Worm (Caenorhabditis elegans): ENCODE measurements around the gene tbc-13.

Gene tbc-13

DNA sequence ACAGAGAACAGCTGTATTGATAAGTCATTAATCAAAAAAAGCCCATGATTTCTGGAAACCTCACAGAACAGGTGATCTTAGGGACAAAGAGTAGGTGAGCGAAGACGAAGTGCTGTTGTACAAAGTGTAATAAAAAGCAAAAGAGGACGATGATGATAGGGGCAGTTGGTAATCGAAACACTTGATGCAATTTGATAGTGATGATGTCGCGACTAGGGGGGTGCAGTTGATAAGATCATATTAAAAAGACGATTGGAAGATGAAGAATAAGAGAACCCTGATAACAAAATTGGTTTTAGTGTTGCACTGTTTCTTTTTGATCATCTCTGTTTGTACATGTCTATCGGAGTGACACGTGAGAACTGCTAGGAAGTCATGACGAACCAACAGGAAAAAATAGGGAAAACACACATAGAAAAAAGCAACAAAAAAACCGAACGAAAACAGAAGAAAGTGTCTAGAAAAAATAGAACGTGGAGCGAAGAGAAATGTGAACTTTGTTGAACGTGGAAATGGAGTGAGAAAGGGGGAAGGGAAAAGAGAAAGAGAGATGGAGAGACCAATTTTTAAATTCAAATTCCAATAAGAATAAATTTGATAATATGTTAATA, 24.6 kb downstream of the tbc-13 start:
- TF ChIP-seq ceh-16 (tag; optimal IDR thresholded peaks at IDR 0.05): no peak
- TF ChIP-seq ama-1 (optimal IDR thresholded peaks at IDR 0.05): peak; percentile 15
- TF ChIP-seq nhr-28 (tag; optimal IDR thresholded peaks at IDR 0.05): no peak
- peak; percentile 72 for TF ChIP-seq nhr-23 (tag; optimal IDR thresholded peaks at IDR 0.05)
- no peak for TF ChIP-seq sea-2 (GFP tag; optimal IDR thresholded peaks at IDR 0.05)
- no peak for TF ChIP-seq R02D3.7 (tag; optimal IDR thresholded peaks at IDR 0.05)
- TF ChIP-seq ztf-11 (tag; optimal IDR thresholded peaks at IDR 0.05): no peak
- peak; percentile 99 for TF ChIP-seq elt-2 (tag; optimal IDR thresholded peaks at IDR 0.05)
- TF ChIP-seq egl-5 (tag; optimal IDR thresholded peaks at IDR 0.05): peak; percentile 88
- peak; percentile 61 for TF ChIP-seq elt-1 (tag; optimal IDR thresholded peaks at IDR 0.05)
- peak; percentile 92 for TF ChIP-seq pqm-1 (tag; optimal IDR thresholded peaks at IDR 0.05)
- TF ChIP-seq nhr-25 (tag; optimal IDR thresholded peaks at IDR 0.05): peak; percentile 50
- peak in 1 of 3 experiments; percentile 44 for TF ChIP-seq elt-3 (tag; optimal IDR thresholded peaks at IDR 0.05)
- TF ChIP-seq nfya-1 (tag; optimal IDR thresholded peaks at IDR 0.05; ENCODE audit: insufficient read depth): peak; percentile 37
- TF ChIP-seq nhr-43 (tag; optimal IDR thresholded peaks at IDR 0.05; ENCODE audit: poor library complexity, severe bottlenecking): peak; percentile 55
- TF ChIP-seq lin-39 (tag; optimal IDR thresholded peaks at IDR 0.05): peak; percentile 21
- peak; percentile 48 for TF ChIP-seq jun-1 (tag; optimal IDR thresholded peaks at IDR 0.05)
- TF ChIP-seq skn-1 (tag; optimal IDR thresholded peaks at IDR 0.05): peak; percentile 26
- TF ChIP-seq pha-4 (tag; optimal IDR thresholded peaks at IDR 0.05): peak; percentile 76
- TF ChIP-seq fkh-2 (tag; optimal IDR thresholded peaks at IDR 0.05): no peak
- peak; percentile 18 for TF ChIP-seq snpc-4 (tag; optimal IDR thresholded peaks at IDR 0.05)

ce11 chrX:12510148-12510785, 25.4 kb downstream of the tbc-13 start:
- TF ChIP-seq nfya-1 (tag; optimal IDR thresholded peaks at IDR 0.05; ENCODE audit: insufficient read depth): peak; percentile 66
- TF ChIP-seq aly-2 (tag; optimal IDR thresholded peaks at IDR 0.05): no peak
- no peak for TF ChIP-seq pha-4 (tag; optimal IDR thresholded peaks at IDR 0.05)
- TF ChIP-seq unc-62 (GFP tag; optimal IDR thresholded peaks at IDR 0.05): peak; percentile 23
- TF ChIP-seq fkh-2 (tag; optimal IDR thresholded peaks at IDR 0.05): no peak
- TF ChIP-seq ZK546.5 (tag; optimal IDR thresholded peaks at IDR 0.05): no peak
- no peak for TF ChIP-seq ztf-11 (tag; optimal IDR thresholded peaks at IDR 0.05)
- no peak for TF ChIP-seq nhr-77 (tag; optimal IDR thresholded peaks at IDR 0.05)
- TF ChIP-seq nhr-76 (tag; optimal IDR thresholded peaks at IDR 0.05): no peak
- peak; percentile 24 for TF ChIP-seq lsy-12 (tag; optimal IDR thresholded peaks at IDR 0.05)
- no peak for TF ChIP-seq nhr-67 (tag; optimal IDR thresholded peaks at IDR 0.05)
- TF ChIP-seq R02D3.7 (tag; optimal IDR thresholded peaks at IDR 0.05): no peak
- TF ChIP-seq sea-2 (GFP tag; optimal IDR thresholded peaks at IDR 0.05): no peak
- TF ChIP-seq nhr-23 (tag; optimal IDR thresholded peaks at IDR 0.05): peak; percentile 59
- no peak for TF ChIP-seq elt-3 (tag; optimal IDR thresholded peaks at IDR 0.05)
- TF ChIP-seq ztf-4 (tag; optimal IDR thresholded peaks at IDR 0.05): peak; percentile 13
- no peak for TF ChIP-seq unc-39 (tag; optimal IDR thresholded peaks at IDR 0.05)
- no peak for TF ChIP-seq elt-2 (tag; optimal IDR thresholded peaks at IDR 0.05)
- TF ChIP-seq daf-12 (tag; optimal IDR thresholded peaks at IDR 0.05): no peak
- TF ChIP-seq egl-5 (tag; optimal IDR thresholded peaks at IDR 0.05): peak; percentile 48
- no peak for TF ChIP-seq ceh-16 (tag; optimal IDR thresholded peaks at IDR 0.05)
- peak; percentile 42 for TF ChIP-seq fkh-10 (GFP tag; optimal IDR thresholded peaks at IDR 0.05)
- TF ChIP-seq hmg-11 (tag; optimal IDR thresholded peaks at IDR 0.05): peak; percentile 69
- no peak for TF ChIP-seq skn-1 (tag; optimal IDR thresholded peaks at IDR 0.05)
- TF ChIP-seq nhr-28 (tag; optimal IDR thresholded peaks at IDR 0.05): no peak
- TF ChIP-seq egl-27 (tag; optimal IDR thresholded peaks at IDR 0.05): no peak
- no peak for TF ChIP-seq lin-15B (tag; optimal IDR thresholded peaks at IDR 0.05)
- TF ChIP-seq tbx-2 (tag; optimal IDR thresholded peaks at IDR 0.05): peak; percentile 45
- TF ChIP-seq ceh-28 (tag; optimal IDR thresholded peaks at IDR 0.05): no peak
- TF ChIP-seq nhr-43 (tag; optimal IDR thresholded peaks at IDR 0.05; ENCODE audit: poor library complexity, severe bottlenecking): peak; percentile 50
- no peak for TF ChIP-seq ama-1 (optimal IDR thresholded peaks at IDR 0.05)
- TF ChIP-seq nhr-237 (tag; optimal IDR thresholded peaks at IDR 0.05): no peak
- peak; percentile 82 for TF ChIP-seq lin-39 (tag; optimal IDR thresholded peaks at IDR 0.05)
- TF ChIP-seq fos-1 (tag; optimal IDR thresholded peaks at IDR 0.05): no peak
- TF ChIP-seq elt-1 (tag; optimal IDR thresholded peaks at IDR 0.05): no peak
- TF ChIP-seq nhr-11 (tag; optimal IDR thresholded peaks at IDR 0.05): peak; percentile 41
- peak; percentile 8 for TF ChIP-seq snpc-4 (tag; optimal IDR thresholded peaks at IDR 0.05)
- peak; percentile 54 for TF ChIP-seq nhr-25 (tag; optimal IDR thresholded peaks at IDR 0.05)
- no peak for TF ChIP-seq ceh-9 (tag; optimal IDR thresholded peaks at IDR 0.05)
- TF ChIP-seq jun-1 (tag; optimal IDR thresholded peaks at IDR 0.05): no peak
- no peak for TF ChIP-seq pqm-1 (tag; optimal IDR thresholded peaks at IDR 0.05)
- TF ChIP-seq nhr-12 (tag; optimal IDR thresholded peaks at IDR 0.05): no peak
- TF ChIP-seq eor-1 (tag; optimal IDR thresholded peaks at IDR 0.05): no peak
- no peak for TF ChIP-seq mdl-1 (tag; optimal IDR thresholded peaks at IDR 0.05)
- TF ChIP-seq zag-1 (tag; optimal IDR thresholded peaks at IDR 0.05): no peak
- TF ChIP-seq mml-1 (tag; optimal IDR thresholded peaks at IDR 0.05): no peak
- peak; percentile 7 for TF ChIP-seq ceh-82 (tag; optimal IDR thresholded peaks at IDR 0.05)
